Worm (Caenorhabditis elegans) whole organism, mixed stage, embryonic: ENCODE results near the gene Y56A3A.30.

Experiments
- ces-1 ChIP-seq: fragments of 150-350 bp; optimal IDR thresholded peaks from 2 replicates; lab custom pipeline; 2014; ENCODE audit warnings: missing biosample characterization, missing genetic modification reagents, missing genetic modification characterization
- elt-1 ChIP-seq: sonication (generic microtip); optimal IDR thresholded peaks from 2 replicates; lab custom pipeline; 2017; ENCODE audit warnings: missing genetic modification characterization, mild to moderate bottlenecking, missing compliant biosample characterization, antibody characterized with exemption, moderate library complexity, borderline replicate concordance; ENCODE audit not compliant: insufficient read depth
- hlh-1 ChIP-seq: fragments of 150-350 bp; optimal IDR thresholded peaks from 2 replicates; lab custom pipeline; 2014; ENCODE audit warnings: missing biosample characterization, missing genetic modification reagents, missing genetic modification characterization
- lsy-2 ChIP-seq: fragments of 150-350 bp; optimal IDR thresholded peaks from 2 replicates; lab custom pipeline; 2014; ENCODE audit warnings: missing biosample characterization, missing genetic modification characterization
- nhr-28 ChIP-seq: fragments of 150-350 bp; optimal IDR thresholded peaks from 2 replicates; lab custom pipeline; 2014; ENCODE audit warnings: missing biosample characterization, missing genetic modification characterization
- unc-39 ChIP-seq: fragments of 150-350 bp; optimal IDR thresholded peaks from 2 replicates; lab custom pipeline; 2014; ENCODE audit warnings: missing biosample characterization, missing genetic modification characterization
- unc-62 ChIP-seq: fragments of 150-350 bp; optimal IDR thresholded peaks from 2 replicates; lab custom pipeline; 2014; ENCODE audit warnings: missing biosample characterization, missing genetic modification reagents, missing genetic modification characterization

DNA sequence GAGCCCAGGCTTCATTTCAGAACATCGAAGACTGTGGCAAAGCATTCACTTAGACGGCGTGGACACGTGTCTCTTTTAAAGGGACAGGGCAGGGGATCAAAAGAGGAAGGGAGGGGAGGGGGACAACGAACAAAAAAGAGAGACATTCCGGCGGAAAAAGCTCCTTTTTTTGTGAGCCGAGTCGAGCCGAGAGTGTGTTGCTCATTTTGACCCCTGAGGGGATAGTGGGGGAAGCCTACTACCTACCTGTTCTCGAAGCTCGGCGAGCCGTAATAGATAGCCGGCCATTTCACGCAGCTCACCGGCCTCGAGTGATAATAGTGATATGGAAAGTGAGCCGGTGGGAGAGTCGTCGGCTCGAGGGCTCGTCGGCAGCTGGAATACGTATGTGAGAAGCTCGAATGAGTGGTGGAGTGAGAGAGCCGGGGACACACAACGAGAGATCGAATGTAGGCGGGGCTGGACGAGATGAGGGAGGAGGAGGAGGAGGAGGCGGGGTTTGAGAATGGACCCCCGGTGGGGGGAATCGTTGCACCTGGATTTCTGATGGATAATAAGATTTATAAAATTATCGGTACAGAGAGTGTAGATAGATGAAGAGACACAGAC lies 42.1 kb downstream of the Y56A3A.30 start:
- TF ChIP-seq ces-1 (GFP tag; lab: Kevin White, UChicago) (no peak), unc-62 (GFP tag; lab: Kevin White, UChicago) (no peak), hlh-1 (tag; lab: Kevin White, UChicago) (no peak), elt-1 (tag; lab: Kevin White, UChicago) (no peak), nhr-28 (tag; lab: Kevin White, UChicago) (no peak), unc-39 (tag; lab: Kevin White, UChicago) (no peak), lsy-2 (tag; lab: Kevin White, UChicago) (no peak)
